Worm (Caenorhabditis elegans) whole organism, young adult: ENCODE measurements around the gene C31C9.9.
A peak's percentile ranks its signal among the peaks of the same experiment; 100 is the strongest.
"Not testable (repeated sequence)": the region's sequence is repeated elsewhere in the genome, so short reads cannot be mapped to it uniquely, and the experiment has no call there.

Experiments
- T26A5.8 ChIP-seq: sonication (generic microtip); optimal IDR thresholded peaks from 2 replicates; lab custom pipeline; 2016; ENCODE audit warnings: missing genetic modification characterization, missing compliant biosample characterization
- aptf-2 ChIP-seq: fragments of 200-800 bp; sonication (Bioruptor generic); conservative IDR thresholded peaks from 2 replicates; pipeline ENCODE4 v1.3.6; 2022; ENCODE audit warnings: missing genetic modification reagents, missing genetic modification characterization, missing compliant biosample characterization
- aptf-3 ChIP-seq: fragments of 200-800 bp; sonication (Bioruptor generic); IDR thresholded peaks from 2 replicates; pipeline ENCODE4 v1.3.6; 2022; ENCODE audit warnings: missing genetic modification characterization, missing compliant biosample characterization
- attf-5 ChIP-seq: fragments of 200-800 bp; sonication (Bioruptor generic); optimal IDR thresholded peaks from 2 replicates; lab custom pipeline; 2018; ENCODE audit warnings: mild to moderate bottlenecking, missing genetic modification characterization, missing compliant biosample characterization
- bed-1 ChIP-seq: fragments of 200-800 bp; sonication (Bioruptor generic); IDR thresholded peaks from 2 replicates; pipeline ENCODE4 v1.3.6; 2022; ENCODE audit warnings: missing genetic modification reagents, missing genetic modification characterization, missing compliant biosample characterization
- ccch-3 ChIP-seq: fragments of 200-800 bp; sonication (Bioruptor generic); optimal IDR thresholded peaks from 2 replicates; lab custom pipeline; 2018; ENCODE audit warnings: mild to moderate bottlenecking, missing genetic modification characterization, missing compliant biosample characterization
- cebp-1 ChIP-seq, 2 experiments: fragments of 200-800 bp in 1 of 2; sonication (Bioruptor generic) in 1 of 2; sonication (generic microtip) in 1 of 2; IDR thresholded peaks in 1 of 2; optimal IDR thresholded peaks in 1 of 2; 2 replicates each; pipeline versions ENCODE4 v1.3.6 to Lab custom; 2017 to 2022; ENCODE audit warnings: missing compliant biosample characterization in 2 of 2, missing genetic modification characterization in 2 of 2, mild to moderate bottlenecking in 1 of 2, missing genetic modification reagents in 1 of 2, moderate library complexity in 1 of 2
- ceh-27 ChIP-seq: fragments of 200-800 bp; sonication (Bioruptor generic); optimal IDR thresholded peaks from 2 replicates; lab custom pipeline; 2018; ENCODE audit warnings: mild to moderate bottlenecking, missing genetic modification characterization, moderate library complexity, missing compliant biosample characterization
- ceh-40 ChIP-seq: fragments of 200-800 bp; sonication (Bioruptor generic); IDR thresholded peaks from 2 replicates; pipeline ENCODE4 v1.3.6; 2022; ENCODE audit warnings: missing genetic modification characterization, missing compliant biosample characterization
- dox-1 ChIP-seq: fragments of 200-800 bp; sonication (Bioruptor generic); IDR thresholded peaks from 2 replicates; pipeline ENCODE4 v1.3.6; 2022; ENCODE audit warnings: missing genetic modification reagents, missing genetic modification characterization, missing compliant biosample characterization
- dpff-1 ChIP-seq: sonication (generic microtip); optimal IDR thresholded peaks from 2 replicates; lab custom pipeline; 2017; ENCODE audit warnings: mild to moderate bottlenecking, missing genetic modification characterization, missing compliant biosample characterization
- egrh-3 ChIP-seq: fragments of 200-800 bp; sonication (Bioruptor generic); IDR thresholded peaks from 2 replicates; pipeline ENCODE4 v1.3.6; 2022; ENCODE audit warnings: missing genetic modification reagents, missing genetic modification characterization, missing compliant biosample characterization
- gei-17 ChIP-seq: fragments of 200-800 bp; sonication (Bioruptor generic); optimal IDR thresholded peaks from 2 replicates; lab custom pipeline; 2018; ENCODE audit warnings: mild to moderate bottlenecking, missing genetic modification characterization, missing compliant biosample characterization
- hmg-1.2 ChIP-seq: fragments of 200-800 bp; sonication (Bioruptor generic); IDR thresholded peaks from 2 replicates; pipeline ENCODE4 v1.3.6; 2022; ENCODE audit warnings: missing genetic modification reagents, missing genetic modification characterization, missing compliant biosample characterization
- let-526 ChIP-seq: fragments of 200-800 bp; sonication (Bioruptor generic); IDR thresholded peaks from 2 replicates; pipeline ENCODE4 v1.3.6; 2022; ENCODE audit warnings: missing genetic modification reagents, missing genetic modification characterization, missing compliant biosample characterization
- let-607 ChIP-seq, 2 experiments: fragments of 200-800 bp in 1 of 2; sonication (Bioruptor generic) in 1 of 2; sonication (generic microtip) in 1 of 2; optimal IDR thresholded peaks; 2 replicates each; lab custom pipeline; 2016 to 2018; ENCODE audit warnings: mild to moderate bottlenecking in 2 of 2, missing compliant biosample characterization in 2 of 2, missing genetic modification characterization in 2 of 2, moderate library complexity in 2 of 2, missing genotype in 1 of 2
- lin-40 ChIP-seq: sonication (generic microtip); optimal IDR thresholded peaks from 2 replicates; lab custom pipeline; 2016; ENCODE audit warnings: missing genetic modification characterization, mild to moderate bottlenecking, missing compliant biosample characterization, missing genotype, missing genetic modification reagents
- lsy-27 ChIP-seq: sonication (generic microtip); optimal IDR thresholded peaks from 2 replicates; lab custom pipeline; 2017; ENCODE audit warnings: missing genetic modification characterization, mild to moderate bottlenecking, missing compliant biosample characterization, antibody characterized with exemption, missing genotype, borderline replicate concordance; ENCODE audit not compliant: insufficient read depth
- madf-10 ChIP-seq: sonication (generic microtip); optimal IDR thresholded peaks from 2 replicates; lab custom pipeline; 2016; ENCODE audit warnings: mild to moderate bottlenecking, missing genetic modification characterization, missing compliant biosample characterization
- madf-8 ChIP-seq: fragments of 200-800 bp; sonication (Bioruptor generic); conservative IDR thresholded peaks from 2 replicates; pipeline ENCODE4 v1.3.6; 2022; ENCODE audit warnings: missing genetic modification reagents, missing genetic modification characterization, missing compliant biosample characterization
- nfyb-1 ChIP-seq: fragments of 200-800 bp; sonication (Bioruptor generic); IDR thresholded peaks from 2 replicates; pipeline ENCODE4 v1.3.6; 2022; ENCODE audit warnings: missing genetic modification reagents, missing genetic modification characterization, missing compliant biosample characterization
- nhr-27 ChIP-seq: fragments of 200-800 bp; sonication (Bioruptor generic); optimal IDR thresholded peaks from 2 replicates; lab custom pipeline; 2018; ENCODE audit warnings: mild to moderate bottlenecking, missing genetic modification characterization, moderate library complexity, missing compliant biosample characterization
- nhr-80 ChIP-seq: sonication (generic microtip); optimal IDR thresholded peaks from 2 replicates; lab custom pipeline; 2016; ENCODE audit warnings: missing genetic modification characterization, missing compliant biosample characterization
- snpc-1.1 ChIP-seq: sonication (generic microtip); optimal IDR thresholded peaks from 2 replicates; lab custom pipeline; 2017; ENCODE audit warnings: missing genetic modification characterization, mild to moderate bottlenecking, missing compliant biosample characterization, antibody characterized with exemption, moderate library complexity, missing genotype, missing genetic modification reagents; ENCODE audit not compliant: insufficient read depth
- snpc-1.3 ChIP-seq: sonication (generic microtip); optimal IDR thresholded peaks from 2 replicates; lab custom pipeline; 2017; ENCODE audit warnings: missing genetic modification characterization, mild to moderate bottlenecking, missing compliant biosample characterization, antibody characterized with exemption, moderate library complexity, missing genotype, missing genetic modification reagents; ENCODE audit not compliant: insufficient read depth
- sptf-2 ChIP-seq: fragments of 200-800 bp; sonication (Bioruptor generic); optimal IDR thresholded peaks from 2 replicates; lab custom pipeline; 2018; ENCODE audit warnings: mild to moderate bottlenecking, missing genetic modification characterization, missing compliant biosample characterization
- tbp1 ChIP-seq: fragments of 200-800 bp; sonication (Bioruptor generic); optimal IDR thresholded peaks from 2 replicates; lab custom pipeline; 2018; ENCODE audit warnings: mild to moderate bottlenecking, missing genetic modification characterization, missing compliant biosample characterization
- tlf-1 ChIP-seq: fragments of 200-800 bp; sonication (Bioruptor generic); optimal IDR thresholded peaks from 2 replicates; lab custom pipeline; 2018; ENCODE audit warnings: mild to moderate bottlenecking, missing genetic modification characterization, missing compliant biosample characterization
- ztf-26 ChIP-seq: sonication (generic microtip); optimal IDR thresholded peaks from 2 replicates; lab custom pipeline; 2017; ENCODE audit warnings: missing genetic modification characterization, missing compliant biosample characterization
- ztf-6 ChIP-seq: fragments of 200-800 bp; sonication (Bioruptor generic); IDR thresholded peaks from 2 replicates; pipeline ENCODE4 v1.3.6; 2022; ENCODE audit warnings: missing genetic modification reagents, missing genetic modification characterization, missing compliant biosample characterization

The C31C9.9 gene

ce11 chrII:13654723-13655122, at the start of gene C31C9.9:
Gene C31C9.9, plus strand, starts transcription at chrII:13655023.
- not testable (repeated sequence) for TF ChIP-seq nhr-27 (tag; lab: Kevin White, UChicago); tlf-1 (GFP tag; lab: Kevin White, UChicago); aptf-3 (GFP tag; lab: Robert Waterston, UW)

- TF ChIP-seq let-607 (tag; optimal IDR thresholded peaks at IDR 0.05; lab: Kevin White, UChicago) (peak in 1 of 2 experiments; percentile 15), nhr-80 (tag; lab: Kevin White, UChicago) (peak; percentile 71), lin-40 (tag; lab: Kevin White, UChicago) (peak; percentile 20), dox-1 (GFP tag; lab: Robert Waterston, UW) (0 out of 2 replicates have a peak, but pooled peaks have one; percentile 34), cebp-1 (GFP tag; IDR thresholded peaks at IDR 0.05; lab: Robert Waterston, UW) (no peak), cebp-1 (tag; optimal IDR thresholded peaks at IDR 0.05; lab: Kevin White, UChicago) (peak; percentile 29), tbp1 (peak; percentile 50), attf-5 (GFP tag; lab: Kevin White, UChicago) (peak; percentile 8), nfyb-1 (no peak; the same call in none of the 2 replicates), ztf-6 (GFP tag; lab: Robert Waterston, UW) (no peak)
These were observed 45.2 kb upstream of the C31C9.9 start, which contains the start of gene gst-20 for ce11 chrII:13609655-13610054. Gene gst-20, minus strand, starts transcription at chrII:13609824.

ce11 chrII:13611186-13611585, 43.6 kb upstream of the C31C9.9 start, which contains the start of gene gst-24:
Gene gst-24, minus strand, starts transcription at chrII:13611366.
- no peak for TF ChIP-seq sptf-2 (GFP tag; lab: Kevin White, UChicago)
- no peak for TF ChIP-seq snpc-1.1 (tag; lab: Kevin White, UChicago)
- no peak for TF ChIP-seq ccch-3 (GFP tag; lab: Kevin White, UChicago)
- no peak for TF ChIP-seq T26A5.8
- no peak for TF ChIP-seq dpff-1 (tag; lab: Kevin White, UChicago)
- TF ChIP-seq hmg-1.2 (GFP tag; lab: Robert Waterston, UW): no peak

ce11 chrII:13613096-13613495, 41.7 kb upstream of the C31C9.9 start, which contains the start of gene gst-15:
Gene gst-15, minus strand, starts transcription at chrII:13613196.
- TF ChIP-seq let-607 (tag; optimal IDR thresholded peaks at IDR 0.05; lab: Kevin White, UChicago) (no peak), aptf-2 (GFP tag; lab: Robert Waterston, UW) (no peak), madf-10 (tag; lab: Kevin White, UChicago) (no peak), lsy-27 (tag; lab: Kevin White, UChicago) (no peak), snpc-1.3 (tag; lab: Kevin White, UChicago) (no peak), gei-17 (GFP tag; lab: Kevin White, UChicago) (no peak), bed-1 (no peak)

- TF ChIP-seq let-526 (GFP tag; lab: Robert Waterston, UW): no peak
- no peak for TF ChIP-seq ztf-26 (tag; lab: Kevin White, UChicago)
- 0 out of 2 replicates have a peak, but pooled peaks have one; percentile 33 for TF ChIP-seq egrh-3 (GFP tag; lab: Robert Waterston, UW)
- TF ChIP-seq madf-8 (GFP tag; lab: Robert Waterston, UW): no peak
- no peak for TF ChIP-seq ceh-27 (GFP tag; lab: Kevin White, UChicago)
- TF ChIP-seq ceh-40 (GFP tag; lab: Robert Waterston, UW): no peak
These were observed 40.3 kb upstream of the C31C9.9 start for ce11 chrII:13614516-13614915.
